Worm (Caenorhabditis elegans) whole organism, L3 larva: ENCODE measurements around the gene nhr-97.
"Not testable (repeated sequence)": the region's sequence is repeated elsewhere in the genome, so short reads cannot be mapped to it uniquely, and the experiment has no call there.

Experiments used
- R02D3.7 ChIP-seq: fragments of 150-350 bp; optimal IDR thresholded peaks from 2 replicates; lab custom pipeline; 2014; ENCODE audit warnings: missing biosample characterization, missing genetic modification characterization
- ZK546.5 ChIP-seq: sonication (generic microtip); optimal IDR thresholded peaks from 2 replicates; lab custom pipeline; 2017; ENCODE audit warnings: missing biosample characterization, missing genetic modification characterization
- aly-2 ChIP-seq: fragments of 150-350 bp; optimal IDR thresholded peaks from 2 replicates; lab custom pipeline; 2014; ENCODE audit warnings: missing biosample characterization, missing genetic modification characterization
- ama-1 ChIP-seq: fragments of 150-350 bp; optimal IDR thresholded peaks from 2 replicates; lab custom pipeline; 2018
- ceh-16 ChIP-seq: sonication (generic microtip); optimal IDR thresholded peaks from 2 replicates; lab custom pipeline; 2017; ENCODE audit warnings: missing biosample characterization, missing genetic modification characterization
- ceh-28 ChIP-seq: fragments of 150-350 bp; optimal IDR thresholded peaks from 2 replicates; lab custom pipeline; 2014; ENCODE audit warnings: missing biosample characterization, missing genetic modification reagents, missing genetic modification characterization
- ceh-82 ChIP-seq: fragments of 150-350 bp; optimal IDR thresholded peaks from 2 replicates; lab custom pipeline; 2014; ENCODE audit warnings: missing biosample characterization, missing genetic modification characterization
- ceh-9 ChIP-seq: sonication (generic microtip); optimal IDR thresholded peaks from 2 replicates; lab custom pipeline; 2018; ENCODE audit warnings: missing biosample characterization, missing genetic modification characterization
- daf-12 ChIP-seq: fragments of 150-350 bp; optimal IDR thresholded peaks from 2 replicates; lab custom pipeline; 2014; ENCODE audit warnings: missing biosample characterization, missing genetic modification reagents, missing genetic modification characterization
- egl-27 ChIP-seq: sonication (generic microtip); optimal IDR thresholded peaks from 4 replicates; lab custom pipeline; 2017; ENCODE audit warnings: missing biosample characterization, missing genetic modification reagents, missing genetic modification characterization
- egl-5 ChIP-seq: fragments of 150-350 bp; optimal IDR thresholded peaks from 2 replicates; lab custom pipeline; 2017; ENCODE audit warnings: missing biosample characterization, missing genetic modification reagents, missing genetic modification characterization, inconsistent platforms
- elt-3 ChIP-seq, 3 experiments: fragments of 150-350 bp in 1 of 3; sonication (generic microtip) in 2 of 3; optimal IDR thresholded peaks; 2 replicates in 2 of 3; 4 replicates in 1 of 3; lab custom pipeline; 2014 to 2017; ENCODE audit warnings: missing biosample characterization in 3 of 3, missing genetic modification characterization in 3 of 3
- eor-1 ChIP-seq, 2 experiments: fragments of 150-350 bp; optimal IDR thresholded peaks; 2 replicates each; lab custom pipeline; 2014 to 2018; ENCODE audit warnings: missing biosample characterization in 2 of 2, missing genetic modification characterization in 2 of 2
- fkh-10 ChIP-seq: sonication (generic microtip); optimal IDR thresholded peaks from 2 replicates; lab custom pipeline; 2017; ENCODE audit warnings: missing biosample characterization, missing genetic modification reagents, missing genetic modification characterization
- fkh-2 ChIP-seq: fragments of 150-350 bp; optimal IDR thresholded peaks from 2 replicates; lab custom pipeline; 2014; ENCODE audit warnings: missing biosample characterization, missing genetic modification reagents, missing genetic modification characterization
- fos-1 ChIP-seq: fragments of 150-350 bp; optimal IDR thresholded peaks from 2 replicates; lab custom pipeline; 2014; ENCODE audit warnings: missing biosample characterization, missing genetic modification characterization
- jun-1 ChIP-seq: fragments of 150-350 bp; optimal IDR thresholded peaks from 2 replicates; lab custom pipeline; 2014; ENCODE audit warnings: missing biosample characterization, missing genetic modification reagents, missing genetic modification characterization
- lin-15B ChIP-seq: fragments of 150-350 bp; optimal IDR thresholded peaks from 2 replicates; lab custom pipeline; 2014; ENCODE audit warnings: missing biosample characterization, missing genetic modification characterization
- lin-39 ChIP-seq: fragments of 150-350 bp; optimal IDR thresholded peaks from 2 replicates; lab custom pipeline; 2018; ENCODE audit warnings: missing biosample characterization, missing genetic modification reagents, missing genetic modification characterization
- lsy-12 ChIP-seq: sonication (generic microtip); optimal IDR thresholded peaks from 2 replicates; lab custom pipeline; 2016; ENCODE audit warnings: mild to moderate bottlenecking, missing genetic modification characterization, missing compliant biosample characterization
- mdl-1 ChIP-seq: fragments of 150-350 bp; optimal IDR thresholded peaks from 2 replicates; lab custom pipeline; 2014; ENCODE audit warnings: missing biosample characterization, missing genetic modification characterization
- mml-1 ChIP-seq: fragments of 150-350 bp; sonication (generic microtip); optimal IDR thresholded peaks from 3 replicates; lab custom pipeline; 2014; ENCODE audit warnings: missing biosample characterization, missing genetic modification characterization
- nfya-1 ChIP-seq: sonication (generic microtip); optimal IDR thresholded peaks from 2 replicates; lab custom pipeline; 2017; ENCODE audit warnings: missing genetic modification characterization, mild to moderate bottlenecking, missing compliant biosample characterization, antibody characterized with exemption, moderate library complexity; ENCODE audit not compliant: insufficient read depth
- nhr-11 ChIP-seq: fragments of 150-350 bp; optimal IDR thresholded peaks from 2 replicates; lab custom pipeline; 2014; ENCODE audit warnings: missing biosample characterization, missing genetic modification characterization
- nhr-12 ChIP-seq: fragments of 150-350 bp; optimal IDR thresholded peaks from 2 replicates; lab custom pipeline; 2014; ENCODE audit warnings: missing biosample characterization, missing genetic modification characterization
- nhr-237 ChIP-seq: fragments of 150-350 bp; optimal IDR thresholded peaks from 2 replicates; lab custom pipeline; 2014; ENCODE audit warnings: missing biosample characterization, missing genetic modification characterization
- nhr-25 ChIP-seq: sonication (generic microtip); optimal IDR thresholded peaks from 2 replicates; lab custom pipeline; 2017; ENCODE audit warnings: missing biosample characterization, missing genetic modification characterization
- nhr-28 ChIP-seq: fragments of 150-350 bp; optimal IDR thresholded peaks from 2 replicates; lab custom pipeline; 2014; ENCODE audit warnings: missing biosample characterization, missing genetic modification characterization
- nhr-67 ChIP-seq: fragments of 150-350 bp; optimal IDR thresholded peaks from 2 replicates; lab custom pipeline; 2014; ENCODE audit warnings: missing biosample characterization, missing genetic modification characterization
- nhr-76 ChIP-seq: fragments of 150-350 bp; sonication (generic microtip); optimal IDR thresholded peaks from 5 replicates; lab custom pipeline; 2014; ENCODE audit warnings: missing biosample characterization, missing genetic modification characterization
- nhr-77 ChIP-seq: fragments of 150-350 bp; optimal IDR thresholded peaks from 2 replicates; lab custom pipeline; 2014; ENCODE audit warnings: missing biosample characterization, missing genetic modification characterization
- pqm-1 ChIP-seq: fragments of 150-350 bp; optimal IDR thresholded peaks from 2 replicates; lab custom pipeline; 2017; ENCODE audit warnings: missing biosample characterization, missing genetic modification characterization, inconsistent platforms
- snpc-4 ChIP-seq: fragments of 150-350 bp; optimal IDR thresholded peaks from 2 replicates; lab custom pipeline; 2014; ENCODE audit warnings: missing biosample characterization, missing genetic modification characterization
- tbx-2 ChIP-seq: sonication (generic microtip); optimal IDR thresholded peaks from 2 replicates; lab custom pipeline; 2016; ENCODE audit warnings: mild to moderate bottlenecking, missing genetic modification characterization, missing compliant biosample characterization
- unc-39 ChIP-seq: sonication (generic microtip); optimal IDR thresholded peaks from 4 replicates; lab custom pipeline; 2017; ENCODE audit warnings: missing biosample characterization, missing genetic modification characterization
- unc-62 ChIP-seq: fragments of 150-350 bp; sonication (generic microtip); optimal IDR thresholded peaks from 4 replicates; lab custom pipeline; 2014; ENCODE audit warnings: missing biosample characterization, missing genetic modification reagents, missing genetic modification characterization
- zag-1 ChIP-seq: fragments of 150-350 bp; optimal IDR thresholded peaks from 2 replicates; lab custom pipeline; 2014; ENCODE audit warnings: missing biosample characterization, missing genetic modification characterization
- ztf-11 ChIP-seq: fragments of 150-350 bp; optimal IDR thresholded peaks from 2 replicates; lab custom pipeline; 2014; ENCODE audit warnings: missing biosample characterization, missing genetic modification characterization
- ztf-4 ChIP-seq: fragments of 150-350 bp; optimal IDR thresholded peaks from 2 replicates; lab custom pipeline; 2014; ENCODE audit warnings: missing biosample characterization, missing genetic modification characterization

nhr-97 gene

DNA sequence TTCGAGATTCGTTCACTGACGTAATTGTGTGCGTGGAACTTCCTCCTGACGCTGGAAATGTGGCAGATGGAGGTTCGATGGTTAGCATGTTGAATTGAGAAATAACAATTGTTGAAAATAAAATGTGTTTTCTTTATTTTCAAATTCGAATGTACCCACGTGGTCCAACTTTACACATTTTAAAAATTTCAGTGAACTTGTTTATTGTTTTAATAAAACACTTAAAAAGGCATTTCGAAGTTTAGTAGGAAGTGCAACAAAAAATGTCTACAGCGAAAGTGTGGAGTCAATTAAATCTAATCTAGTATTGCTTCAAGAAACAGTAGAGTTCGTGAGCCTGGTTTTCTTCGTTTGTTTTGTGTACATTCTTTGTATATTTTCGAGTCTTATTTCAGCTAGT is 8.8 kb downstream of the nhr-97 start, which contains the start of gene ssp-36:
Gene ssp-36, minus strand, starts transcription at position 101 of the 400 bp plus-strand sequence.
- no peak for TF ChIP-seq fos-1 (tag; lab: Kevin White, UChicago)
- no peak for TF ChIP-seq nhr-76
- TF ChIP-seq elt-3 (tag; optimal IDR thresholded peaks at IDR 0.05; lab: Kevin White, UChicago), result no peak
- no peak for TF ChIP-seq tbx-2

DNA sequence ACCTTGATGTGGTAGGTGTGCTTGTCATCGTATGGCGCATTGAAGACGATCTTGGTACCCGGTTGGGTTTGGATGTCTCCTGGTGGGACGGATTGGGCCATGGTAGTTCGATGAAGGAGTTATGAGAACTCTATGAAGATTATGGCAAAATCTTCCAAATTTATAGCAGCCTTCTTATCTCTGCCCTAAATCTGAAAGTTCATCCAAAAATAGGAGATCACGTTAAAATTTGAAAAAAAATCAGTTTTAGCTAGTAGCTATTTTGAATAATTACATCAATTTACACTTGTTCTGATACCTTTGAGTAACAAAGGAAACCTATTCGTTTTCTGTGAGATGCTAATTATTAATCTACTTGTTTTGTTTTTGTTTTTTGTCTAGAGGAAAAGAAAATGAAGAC is 9.6 kb downstream of the nhr-97 start, which contains the start of gene msp-79:
Gene msp-79, minus strand, starts transcription at position 101 of the 400 bp plus-strand sequence.
- not testable (repeated sequence) for TF ChIP-seq nhr-25, ceh-16, mml-1 (tag; lab: Kevin White, UChicago)

DNA sequence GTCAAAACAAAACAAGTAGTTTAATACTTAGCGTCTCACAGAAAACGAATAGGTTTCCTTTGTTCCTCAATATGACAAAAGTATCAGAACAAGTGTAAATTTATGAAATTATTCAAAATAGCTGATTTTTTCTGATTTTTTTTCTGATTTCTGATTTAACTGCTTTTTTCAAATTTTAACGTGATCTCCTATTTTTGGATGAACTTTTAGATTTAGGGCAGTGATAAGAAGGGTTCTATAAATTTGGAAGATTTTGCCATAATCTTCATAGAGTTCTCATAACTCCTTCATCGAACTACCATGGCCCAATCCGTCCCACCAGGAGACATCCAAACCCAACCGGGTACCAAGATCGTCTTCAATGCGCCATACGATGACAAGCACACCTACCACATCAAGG is 12.3 kb downstream of the nhr-97 start, which contains the start of gene msp-78:
Gene msp-78, plus strand, starts transcription at position 301 of the 400 bp plus-strand sequence.
- not testable (repeated sequence) for TF ChIP-seq ztf-11 (tag; lab: Kevin White, UChicago); nhr-77 (tag; lab: Kevin White, UChicago); lin-15B

DNA sequence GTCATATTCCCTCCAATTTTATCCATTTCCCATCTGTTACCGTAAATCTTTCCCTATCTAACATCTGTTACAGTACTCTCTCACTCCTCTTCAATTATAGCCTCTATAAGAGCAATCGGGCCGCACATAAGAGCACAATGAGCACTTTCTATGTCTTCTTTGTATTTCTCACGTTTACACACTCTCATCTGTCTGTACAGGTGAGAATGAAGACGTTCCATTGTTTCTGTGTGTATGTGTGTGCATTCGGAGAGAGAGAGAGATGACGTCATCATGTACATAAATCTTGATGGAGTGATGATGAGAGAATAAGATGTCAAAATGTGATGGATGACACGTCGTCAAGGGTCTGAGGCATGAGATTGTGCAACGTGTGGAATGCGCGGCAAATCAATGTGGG is 13.4 kb downstream of the nhr-97 start:
- TF ChIP-seq ceh-28 (tag; lab: Kevin White, UChicago) (no peak), ceh-82 (tag; lab: Kevin White, UChicago) (no peak)

DNA sequence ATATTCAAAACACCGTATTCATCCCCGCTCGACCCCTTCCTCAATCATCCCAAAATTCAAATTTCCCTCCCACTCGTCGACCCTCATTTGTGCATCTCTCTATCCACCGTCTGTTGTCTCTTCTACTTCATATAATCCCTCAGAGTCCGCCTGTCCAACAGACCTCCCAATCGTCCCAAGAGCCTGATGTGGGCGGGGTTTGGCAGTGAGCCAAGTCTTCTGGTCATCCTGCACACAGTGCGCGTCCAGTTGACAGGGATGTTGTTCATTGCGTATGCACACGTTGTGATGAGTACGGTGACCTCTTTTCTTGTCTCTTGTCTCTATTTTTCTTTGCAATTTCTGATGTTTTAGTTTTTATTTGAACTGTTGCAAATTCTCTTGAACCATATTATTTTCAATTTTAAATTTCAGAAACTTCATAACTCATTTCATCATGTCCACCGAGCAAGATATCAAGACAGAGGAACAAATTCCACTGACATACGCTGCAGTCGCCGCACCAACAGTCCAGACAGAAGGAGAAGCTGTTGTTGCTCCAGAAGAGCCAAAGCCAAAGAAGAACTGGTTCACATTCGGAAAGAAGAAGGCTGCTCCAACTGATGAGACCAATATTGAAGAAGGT is 14.8 kb downstream of the nhr-97 start, which contains the start of gene cav-1:
Gene cav-1, plus strand, starts transcription at position 415 of the 625 bp plus-strand sequence.
- TF ChIP-seq nhr-28 (no peak), nhr-237 (tag; lab: Kevin White, UChicago) (no peak), lin-39 (tag; lab: Kevin White, UChicago) (no peak), mml-1 (tag; lab: Kevin White, UChicago) (no peak), elt-3 (tag; optimal IDR thresholded peaks at IDR 0.05; lab: Kevin White, UChicago) (no peak), egl-27 (no peak), fkh-10 (GFP tag; lab: Kevin White, UChicago) (no peak), zag-1 (tag; lab: Kevin White, UChicago) (no peak)
- TF ChIP-seq, all 47 proteins: peak for 0

DNA sequence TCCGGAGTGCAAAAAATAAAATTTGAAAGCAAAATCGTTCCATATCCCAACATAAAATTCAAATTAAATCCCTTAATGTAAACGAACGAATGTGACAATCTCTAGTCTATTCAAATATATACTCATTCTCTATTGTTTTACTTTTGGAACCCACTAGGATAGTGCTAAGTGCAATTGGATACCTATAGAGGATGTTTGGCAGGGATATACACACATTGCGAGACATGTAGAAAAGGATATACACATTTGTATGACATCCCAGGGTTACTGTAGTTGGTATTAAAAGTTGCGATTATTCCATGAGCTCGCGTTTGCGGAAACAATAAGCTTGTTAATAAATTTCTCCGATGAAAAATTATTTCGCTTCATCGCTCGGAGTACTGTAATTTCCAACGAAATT is 16.0 kb downstream of the nhr-97 start:
- TF ChIP-seq ama-1 (no peak), lsy-12 (tag; lab: Kevin White, UChicago) (no peak), jun-1 (tag; lab: Kevin White, UChicago) (no peak), ceh-28 (tag; lab: Kevin White, UChicago) (no peak)

DNA sequence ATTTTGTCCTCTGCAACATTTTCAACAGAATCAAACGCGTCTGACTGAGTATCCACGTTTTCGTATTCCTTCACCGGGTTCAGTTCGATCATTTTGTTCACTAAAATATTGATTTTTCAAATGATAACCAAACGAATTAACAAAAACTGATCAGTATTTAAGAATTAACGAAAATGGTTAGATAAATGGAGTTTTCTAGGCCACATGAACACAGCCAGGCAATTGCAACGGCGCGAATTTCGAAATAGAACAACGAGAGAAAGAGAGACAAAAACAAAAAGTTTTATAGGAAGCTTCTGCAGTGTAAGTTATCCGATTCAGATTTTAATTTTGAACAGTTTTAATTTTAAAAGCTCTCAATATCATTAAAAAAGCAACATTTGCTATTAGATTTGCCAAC is 20.1 kb downstream of the nhr-97 start, which contains the start of gene sna-2:
Gene sna-2, minus strand, starts transcription at position 100 of the 400 bp plus-strand sequence.
- no peak for TF ChIP-seq ztf-4 (tag; lab: Kevin White, UChicago)
- no peak for TF ChIP-seq aly-2 (tag; lab: Kevin White, UChicago)
- no peak for TF ChIP-seq nhr-237 (tag; lab: Kevin White, UChicago)
- no peak for TF ChIP-seq nhr-11 (tag; lab: Kevin White, UChicago)
- TF ChIP-seq ZK546.5 (tag; lab: Kevin White, UChicago), result no peak
- TF ChIP-seq lsy-12 (tag; lab: Kevin White, UChicago), result no peak
- TF ChIP-seq nhr-76, result no peak
- TF ChIP-seq nhr-67 (tag; lab: Kevin White, UChicago), result no peak
- no peak for TF ChIP-seq R02D3.7
- TF ChIP-seq nhr-12 (tag; lab: Kevin White, UChicago), result no peak
- no peak for TF ChIP-seq tbx-2
- no peak for TF ChIP-seq nhr-77 (tag; lab: Kevin White, UChicago)
- no peak for TF ChIP-seq nhr-28
- TF ChIP-seq snpc-4 (tag; lab: Kevin White, UChicago), result no peak
- no peak for TF ChIP-seq ceh-9 (tag; lab: Kevin White, UChicago)
- no peak for TF ChIP-seq unc-62
- peak; percentile 85 for TF ChIP-seq egl-5
- no peak for TF ChIP-seq ama-1
- TF ChIP-seq jun-1 (tag; lab: Kevin White, UChicago), result no peak
- no peak for TF ChIP-seq unc-39 (tag; lab: Kevin White, UChicago)
- peak; percentile 36 for TF ChIP-seq lin-39 (tag; lab: Kevin White, UChicago)
- no peak for TF ChIP-seq fkh-2
- peak; percentile 49 for TF ChIP-seq nhr-25 (tag; lab: Kevin White, UChicago)
- no peak for TF ChIP-seq daf-12 (tag; lab: Kevin White, UChicago)
- no peak for TF ChIP-seq zag-1 (tag; lab: Kevin White, UChicago)
- TF ChIP-seq eor-1 (tag; optimal IDR thresholded peaks at IDR 0.05; lab: Kevin White, UChicago), result no peak
- TF ChIP-seq mdl-1 (tag; lab: Kevin White, UChicago), result no peak
- peak; percentile 56 for TF ChIP-seq nfya-1 (tag; lab: Kevin White, UChicago)
- no peak for TF ChIP-seq pqm-1 (tag; lab: Kevin White, UChicago)
- no peak for TF ChIP-seq ceh-16 (tag; lab: Kevin White, UChicago)
- TF ChIP-seq elt-3 (tag; optimal IDR thresholded peaks at IDR 0.05; lab: Kevin White, UChicago), result no peak
- TF ChIP-seq ceh-82 (tag; lab: Kevin White, UChicago), result no peak
